Fruit fly (Drosophila melanogaster) whole organism, wandering third instar larva: ENCODE measurements around the gene jub.

Experiments used
- CG32264 ChIP-seq: fragments of 200-800 bp; sonication (Bioruptor generic); optimal IDR thresholded peaks from 2 replicates; lab custom pipeline; 2016; ENCODE audit warnings: missing biosample characterization, missing genetic modification characterization
- CG9705 ChIP-seq: fragments of 200-800 bp; sonication (Bioruptor generic); optimal IDR thresholded peaks from 2 replicates; lab custom pipeline; 2018; ENCODE audit warnings: missing biosample characterization, mild to moderate bottlenecking, missing genetic modification characterization
- CrebA ChIP-seq: fragments of 200-800 bp; sonication (Bioruptor generic); optimal IDR thresholded peaks from 2 replicates; lab custom pipeline; 2016; ENCODE audit warnings: missing biosample characterization, mild to moderate bottlenecking, missing genetic modification characterization, borderline replicate concordance
- Dfd ChIP-seq: fragments of >200 bp; optimal IDR thresholded peaks from 2 replicates; lab custom pipeline; 2017; ENCODE audit warnings: missing biosample characterization, missing genetic modification characterization
- Dif ChIP-seq: fragments of 200-275, 200-300 bp; sonication (Bioruptor generic); optimal IDR thresholded peaks from 2 replicates; lab custom pipeline; 2018; ENCODE audit warnings: missing biosample characterization, missing genetic modification characterization; ENCODE audit not compliant: partially characterized antibody
- HLH106 ChIP-seq: fragments of 200-800 bp; optimal IDR thresholded peaks from 3 replicates; lab custom pipeline; 2019; ENCODE audit warnings: missing biosample characterization, mild to moderate bottlenecking, missing genetic modification characterization, moderate library complexity
- Hnf4 ChIP-seq: fragments of 200-800 bp; sonication (Bioruptor generic); optimal IDR thresholded peaks from 2 replicates; lab custom pipeline; 2016; ENCODE audit warnings: missing biosample characterization, mild to moderate bottlenecking, missing genetic modification characterization
- Hr78 ChIP-seq: fragments of >200 bp; optimal IDR thresholded peaks from 2 replicates; lab custom pipeline; 2017; ENCODE audit warnings: missing biosample characterization, missing genetic modification characterization
- Hr83 ChIP-seq: fragments of 200-300 bp; sonication (Bioruptor generic); optimal IDR thresholded peaks from 2 replicates; lab custom pipeline; 2016; ENCODE audit warnings: missing biosample characterization, mild to moderate bottlenecking, missing genetic modification characterization, moderate library complexity; ENCODE audit not compliant: poor library complexity, severe bottlenecking
- Jra ChIP-seq: sonication (Bioruptor generic); optimal IDR thresholded peaks from 2 replicates; lab custom pipeline; 2016; ENCODE audit warnings: missing biosample characterization, missing genetic modification characterization
- Mio ChIP-seq: sonication (Bioruptor generic); optimal IDR thresholded peaks from 2 replicates; lab custom pipeline; 2016; ENCODE audit warnings: missing biosample characterization, missing genetic modification characterization
- Myc ChIP-seq: fragments of >200 bp; optimal IDR thresholded peaks from 2 replicates; lab custom pipeline; 2017
- OdsH ChIP-seq: fragments of 200-800 bp; sonication (Bioruptor generic); optimal IDR thresholded peaks from 2 replicates; lab custom pipeline; 2016; ENCODE audit warnings: missing biosample characterization, mild to moderate bottlenecking, missing genetic modification characterization
- Rel ChIP-seq, 2 experiments: fragments of 200-800 bp; sonication (Bioruptor generic) in 1 of 2; optimal IDR thresholded peaks; 2 replicates in 1 of 2; 3 replicates in 1 of 2; lab custom pipeline; 2016 to 2019; ENCODE audit warnings: mild to moderate bottlenecking in 2 of 2, missing biosample characterization in 2 of 2, missing genetic modification characterization in 2 of 2, moderate library complexity in 1 of 2
- Sp1 ChIP-seq: fragments of 200-800 bp; sonication (Bioruptor generic); optimal IDR thresholded peaks from 3 replicates; lab custom pipeline; 2019; ENCODE audit warnings: missing biosample characterization, mild to moderate bottlenecking, missing genetic modification characterization, moderate library complexity
- Vsx2 ChIP-seq: fragments of 200-300, 225-300 bp; sonication (Bioruptor generic); optimal IDR thresholded peaks from 2 replicates; lab custom pipeline; 2018; ENCODE audit warnings: missing biosample characterization, missing genetic modification characterization; ENCODE audit not compliant: partially characterized antibody
- br ChIP-seq: fragments of 200-800 bp; sonication (Bioruptor generic); optimal IDR thresholded peaks from 2 replicates; lab custom pipeline; 2016; ENCODE audit warnings: missing biosample characterization, missing genetic modification characterization
- brk ChIP-seq: fragments of 200-800 bp; sonication (Bioruptor generic); optimal IDR thresholded peaks from 2 replicates; lab custom pipeline; 2016; ENCODE audit warnings: missing biosample characterization, mild to moderate bottlenecking, missing genetic modification characterization
- dsf ChIP-seq: sonication (Bioruptor generic); optimal IDR thresholded peaks from 2 replicates; lab custom pipeline; 2016; ENCODE audit warnings: missing biosample characterization, missing genetic modification characterization, borderline replicate concordance
- ey ChIP-seq: fragments of 200-800 bp; sonication (Bioruptor generic); optimal IDR thresholded peaks from 2 replicates; lab custom pipeline; 2016; ENCODE audit warnings: missing biosample characterization, missing genetic modification characterization
- foxo ChIP-seq, 2 experiments: fragments of 200-800 bp; sonication (Bioruptor generic); optimal IDR thresholded peaks; 2 replicates in 1 of 2; 3 replicates in 1 of 2; lab custom pipeline; 2016 to 2017; ENCODE audit warnings: missing biosample characterization in 2 of 2, missing genetic modification characterization in 2 of 2
- fru ChIP-seq: fragments of 200-800 bp; sonication (Bioruptor generic); optimal IDR thresholded peaks from 3 replicates; lab custom pipeline; 2016; ENCODE audit warnings: missing biosample characterization, mild to moderate bottlenecking, missing genetic modification characterization
- h ChIP-seq: fragments of 200-800 bp; sonication (Bioruptor generic); optimal IDR thresholded peaks from 3 replicates; lab custom pipeline; 2016; ENCODE audit warnings: missing biosample characterization, mild to moderate bottlenecking, missing genetic modification characterization
- jim ChIP-seq: fragments of 175-275, 200-325 bp; sonication (Bioruptor generic); optimal IDR thresholded peaks from 2 replicates; lab custom pipeline; 2016; ENCODE audit warnings: missing biosample characterization, mild to moderate bottlenecking, missing genetic modification characterization
- lola ChIP-seq: fragments of >200 bp; optimal IDR thresholded peaks from 2 replicates; lab custom pipeline; 2017; ENCODE audit warnings: missing biosample characterization, missing genetic modification characterization
- pan ChIP-seq: fragments of >200 bp; optimal IDR thresholded peaks from 2 replicates; lab custom pipeline; 2017
- psq ChIP-seq: fragments of 200-800 bp; sonication (Bioruptor generic); optimal IDR thresholded peaks from 3 replicates; lab custom pipeline; 2017; ENCODE audit warnings: missing biosample characterization, mild to moderate bottlenecking, missing genetic modification characterization, moderate library complexity
- rgr ChIP-seq: fragments of 200-800 bp; sonication (Bioruptor generic); optimal IDR thresholded peaks from 3 replicates; lab custom pipeline; 2016; ENCODE audit warnings: missing biosample characterization, mild to moderate bottlenecking, missing genetic modification characterization
- sage ChIP-seq: fragments of 200-800 bp; sonication (Bioruptor generic); optimal IDR thresholded peaks from 2 replicates; lab custom pipeline; 2016; ENCODE audit warnings: missing biosample characterization, mild to moderate bottlenecking, missing genetic modification characterization
- sv ChIP-seq: fragments of 200-800 bp; sonication (Bioruptor generic); optimal IDR thresholded peaks from 3 replicates; lab custom pipeline; 2016; ENCODE audit warnings: missing biosample characterization, missing genetic modification characterization
- tai ChIP-seq: sonication (Bioruptor generic); optimal IDR thresholded peaks from 2 replicates; lab custom pipeline; 2016; ENCODE audit warnings: missing biosample characterization, missing genetic modification characterization
- usp ChIP-seq: fragments of >200 bp; optimal IDR thresholded peaks from 2 replicates; lab custom pipeline; 2017; ENCODE audit warnings: missing biosample characterization, missing genetic modification characterization

The jub gene

dm6 chrX:13821039-13821774, 8.9 kb downstream of the jub start:
- TF ChIP-seq fru (GFP tag; lab: Kevin White, UChicago) (peak; percentile 24), HLH106 (peak; percentile 17), Jra (no peak), foxo (GFP tag; optimal IDR thresholded peaks at IDR 0.05; lab: Kevin White, UChicago) (peak in 1 of 2 experiments; percentile 37), pan (no peak), h (GFP tag; lab: Kevin White, UChicago) (peak; percentile 6), psq (GFP tag; lab: Kevin White, UChicago) (peak; percentile 84), Sp1 (GFP tag; lab: Kevin White, UChicago) (peak; percentile 28)

dm6 chrX:13820310-13821038, 9.6 kb downstream of the jub start:
- peak; percentile 13 for TF ChIP-seq sv (GFP tag; lab: Kevin White, UChicago)
- TF ChIP-seq Rel (GFP tag; optimal IDR thresholded peaks at IDR 0.05; lab: Kevin White, UChicago): no peak
- no peak for TF ChIP-seq Rel (tag; optimal IDR thresholded peaks at IDR 0.05; lab: Kevin White, UChicago)

- TF ChIP-seq psq (GFP tag; lab: Kevin White, UChicago) (no peak), ey (GFP tag; lab: Kevin White, UChicago) (no peak)
Observed at dm6 chrX:13819682-13820081, 10.4 kb downstream of the jub start.

dm6 chrX:13818841-13819240, 11.3 kb downstream of the jub start:
- TF ChIP-seq Myc: no peak
- TF ChIP-seq Hnf4 (GFP tag; lab: Kevin White, UChicago): no peak
- no peak for TF ChIP-seq h (GFP tag; lab: Kevin White, UChicago)
- TF ChIP-seq br (GFP tag; lab: Kevin White, UChicago): no peak
- TF ChIP-seq usp (GFP tag; lab: Kevin White, UChicago): no peak
- TF ChIP-seq Rel (GFP tag; optimal IDR thresholded peaks at IDR 0.05; lab: Kevin White, UChicago): no peak
- no peak for TF ChIP-seq Rel (tag; optimal IDR thresholded peaks at IDR 0.05; lab: Kevin White, UChicago)
- TF ChIP-seq pan: no peak
- TF ChIP-seq Hr83 (GFP tag; lab: Kevin White, UChicago): no peak
- no peak for TF ChIP-seq lola (GFP tag; lab: Kevin White, UChicago)
- TF ChIP-seq CG9705 (GFP tag; lab: Kevin White, UChicago): no peak
- no peak for TF ChIP-seq Vsx2 (GFP tag; lab: Kevin White, UChicago)
- TF ChIP-seq HLH106: no peak
- no peak for TF ChIP-seq jim (GFP tag; lab: Kevin White, UChicago)
- TF ChIP-seq Sp1 (GFP tag; lab: Kevin White, UChicago): no peak
- TF ChIP-seq rgr (GFP tag; lab: Kevin White, UChicago): no peak
- no peak for TF ChIP-seq CG32264 (GFP tag; lab: Kevin White, UChicago)
- TF ChIP-seq brk (GFP tag; lab: Kevin White, UChicago): no peak
- TF ChIP-seq sage (GFP tag; lab: Kevin White, UChicago): no peak
- no peak for TF ChIP-seq fru (GFP tag; lab: Kevin White, UChicago)

- TF ChIP-seq Mio (GFP tag; lab: Kevin White, UChicago): no peak
- no peak for TF ChIP-seq brk (GFP tag; lab: Kevin White, UChicago)
- TF ChIP-seq Vsx2 (GFP tag; lab: Kevin White, UChicago): no peak
- no peak for TF ChIP-seq OdsH (GFP tag; lab: Kevin White, UChicago)
- TF ChIP-seq jim (GFP tag; lab: Kevin White, UChicago): no peak
- TF ChIP-seq Dfd: no peak
- no peak for TF ChIP-seq Hr78 (GFP tag; lab: Kevin White, UChicago)
- no peak for TF ChIP-seq h (GFP tag; lab: Kevin White, UChicago)
- no peak for TF ChIP-seq Sp1 (GFP tag; lab: Kevin White, UChicago)
- no peak for TF ChIP-seq Dif
- no peak for TF ChIP-seq dsf (GFP tag; lab: Kevin White, UChicago)
- TF ChIP-seq Myc: no peak
- TF ChIP-seq HLH106: no peak
- TF ChIP-seq CrebA: no peak
- TF ChIP-seq tai (GFP tag; lab: Kevin White, UChicago): no peak
- no peak for TF ChIP-seq Jra
- TF ChIP-seq pan: no peak
- TF ChIP-seq rgr (GFP tag; lab: Kevin White, UChicago): no peak
Observed at dm6 chrX:13818172-13818472, 12.0 kb downstream of the jub start.
